Worm (Caenorhabditis elegans): ENCODE results near the gene C32B5.15.
A peak's percentile ranks its signal among the peaks of the same experiment; 100 is the strongest.
"Not testable (repeated sequence)": the region's sequence is repeated elsewhere in the genome, so short reads cannot be mapped to it uniquely, and the experiment has no call there.

Gene C32B5.15

ce11 chrII:968106-968505, 4.6 kb downstream of the C32B5.15 start, which contains the start of gene C32B5.6:
Gene C32B5.6 (plus strand): TSS chrII:968406.
- not testable (repeated sequence) for TF ChIP-seq nhr-12 (tag; optimal IDR thresholded peaks at IDR 0.05); zip-8 (tag; optimal IDR thresholded peaks at IDR 0.05); drap-1 (GFP tag; optimal IDR thresholded peaks at IDR 0.05)

DNA sequence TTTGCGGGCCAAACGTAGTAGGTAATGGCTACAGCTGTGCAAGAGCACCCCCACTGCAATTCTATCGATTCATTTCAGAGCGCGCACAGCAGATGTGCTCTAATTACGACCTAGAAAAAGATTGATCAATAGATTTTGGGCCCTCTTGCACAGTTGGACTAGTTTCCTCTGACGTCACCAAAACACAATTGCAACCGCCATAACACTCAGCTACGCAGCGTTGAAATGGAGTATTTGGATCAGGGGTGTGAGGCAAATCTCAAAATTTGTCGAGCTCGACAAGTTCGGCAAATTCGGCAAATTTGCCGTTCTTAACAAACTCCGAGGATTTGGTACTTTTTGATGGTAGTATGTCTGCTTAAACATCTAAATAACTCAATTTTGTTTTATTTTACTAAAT, 5.8 kb downstream of the C32B5.15 start, which contains the start of gene fbxc-18:
fbxc-18 (minus strand) TSS at position 101 of the 400 bp plus-strand sequence.
- not testable (repeated sequence) for TF ChIP-seq unc-120 (tag; optimal IDR thresholded peaks at IDR 0.05; ENCODE audit: poor library complexity, severe bottlenecking); ceh-39 (tag; optimal IDR thresholded peaks at IDR 0.05); ceh-83 (GFP tag; optimal IDR thresholded peaks at IDR 0.05)

ce11 chrII:961961-962360, 10.8 kb downstream of the C32B5.15 start, which contains the start of gene C32B5.13:
Gene C32B5.13 (minus strand): TSS chrII:962061.
- no peak for TF ChIP-seq nhr-76 (tag; optimal IDR thresholded peaks at IDR 0.05)
- no peak for TF ChIP-seq drap-1 (GFP tag; optimal IDR thresholded peaks at IDR 0.05)
- no peak for TF ChIP-seq lin-13 (tag; optimal IDR thresholded peaks at IDR 0.05)
- no peak for TF ChIP-seq nhr-2 (tag; optimal IDR thresholded peaks at IDR 0.05)
- TF ChIP-seq sem-2 (GFP tag; optimal IDR thresholded peaks at IDR 0.05) = no peak
- TF ChIP-seq ces-1 (GFP tag; optimal IDR thresholded peaks at IDR 0.05) = no peak
- no peak for TF ChIP-seq snpc-4 (tag; optimal IDR thresholded peaks at IDR 0.05)
- no peak for TF ChIP-seq mab-5 (tag; optimal IDR thresholded peaks at IDR 0.05)
- TF ChIP-seq elt-1 (tag; optimal IDR thresholded peaks at IDR 0.05; ENCODE audit: borderline replicate concordance, insufficient read depth) = no peak

DNA sequence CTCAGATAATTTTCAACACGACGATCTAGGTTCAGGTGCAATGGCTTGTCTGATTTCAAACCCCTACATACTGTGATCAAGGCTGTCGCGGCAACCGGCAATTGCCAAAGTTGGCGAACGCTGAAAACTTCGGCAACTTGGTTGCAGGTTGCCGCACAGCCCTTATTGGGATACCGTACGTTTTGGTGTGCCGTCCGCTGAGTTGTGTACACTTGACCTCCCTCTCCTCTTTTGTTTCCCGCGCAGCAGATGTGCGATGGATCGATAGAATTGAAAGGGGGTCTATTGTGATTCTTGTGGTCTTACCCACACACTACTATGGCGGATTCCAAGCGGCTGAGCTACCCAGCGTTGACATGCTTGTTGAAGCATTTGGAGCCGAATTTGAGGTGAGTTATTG, 12.5 kb downstream of the C32B5.15 start, which contains the start of the genes C32B5.18 and C32B5.7:
C32B5.18 (plus strand) TSS at position 301 of the 400 bp plus-strand sequence.
C32B5.7 (plus strand) TSS at position 311 of the 400 bp plus-strand sequence.
- no peak for TF ChIP-seq sptf-1 (tag; optimal IDR thresholded peaks at IDR 0.05)
- no peak for TF ChIP-seq sem-2 (GFP tag; optimal IDR thresholded peaks at IDR 0.05)
- TF ChIP-seq mls-2 (tag; optimal IDR thresholded peaks at IDR 0.05) = no peak
- TF ChIP-seq elt-1 (tag; optimal IDR thresholded peaks at IDR 0.05; ENCODE audit: borderline replicate concordance, insufficient read depth) = no peak
- no peak for TF ChIP-seq hlh-1 (tag; optimal IDR thresholded peaks at IDR 0.05)
- TF ChIP-seq ceh-39 (tag; optimal IDR thresholded peaks at IDR 0.05) = peak; percentile 20
- peak; percentile 13 for TF ChIP-seq nhr-2 (tag; optimal IDR thresholded peaks at IDR 0.05)
- TF ChIP-seq cnd-1 (tag; optimal IDR thresholded peaks at IDR 0.05) = peak; percentile 35
- TF ChIP-seq mab-5 (tag; optimal IDR thresholded peaks at IDR 0.05) = no peak

DNA sequence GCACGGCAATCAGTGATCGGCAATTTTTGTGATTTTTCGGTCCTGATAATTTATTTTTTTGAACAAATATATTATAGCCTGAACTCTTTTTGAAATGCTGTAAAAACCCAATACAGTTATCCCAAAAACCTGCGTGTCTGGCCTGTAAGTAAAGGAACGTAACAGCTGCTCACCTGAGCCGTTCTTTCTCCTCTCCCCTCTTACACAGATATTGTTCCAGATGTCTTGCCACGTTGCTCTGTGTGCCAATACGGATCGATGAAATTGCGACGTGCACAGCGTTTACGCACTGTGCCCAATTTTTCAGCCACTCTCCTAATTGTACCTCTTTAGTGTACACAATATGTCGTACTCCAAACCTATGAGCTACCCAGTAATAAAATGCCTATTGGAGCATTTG, 14.1 kb downstream of the C32B5.15 start, which contains the start of gene sdz-4:
sdz-4 (plus strand) TSS at position 301 of the 400 bp plus-strand sequence.
- TF ChIP-seq zip-8 (tag; optimal IDR thresholded peaks at IDR 0.05) = no peak
- no peak for TF ChIP-seq sptf-1 (tag; optimal IDR thresholded peaks at IDR 0.05)
- TF ChIP-seq lin-13 (tag; optimal IDR thresholded peaks at IDR 0.05) = no peak
- no peak for TF ChIP-seq unc-62 (GFP tag; optimal IDR thresholded peaks at IDR 0.05)
- no peak for TF ChIP-seq elt-1 (tag; optimal IDR thresholded peaks at IDR 0.05; ENCODE audit: borderline replicate concordance, insufficient read depth)
- TF ChIP-seq nhr-28 (tag; optimal IDR thresholded peaks at IDR 0.05) = no peak
- no peak for TF ChIP-seq ceh-83 (GFP tag; optimal IDR thresholded peaks at IDR 0.05)
- no peak for TF ChIP-seq blmp-1 (tag; optimal IDR thresholded peaks at IDR 0.05)
- no peak for TF ChIP-seq bed-3 (GFP tag; optimal IDR thresholded peaks at IDR 0.05)
- TF ChIP-seq mep-1 (tag; optimal IDR thresholded peaks at IDR 0.05) = no peak
- TF ChIP-seq ztf-11 (tag; optimal IDR thresholded peaks at IDR 0.05) = no peak
- TF ChIP-seq mab-5 (tag; optimal IDR thresholded peaks at IDR 0.05) = no peak
- TF ChIP-seq tbx-8 (GFP tag; optimal IDR thresholded peaks at IDR 0.05) = no peak
- no peak for TF ChIP-seq elt-3 (tag; optimal IDR thresholded peaks at IDR 0.05)
- TF ChIP-seq drap-1 (GFP tag; optimal IDR thresholded peaks at IDR 0.05) = no peak
- TF ChIP-seq nhr-237 (tag; optimal IDR thresholded peaks at IDR 0.05) = no peak
- no peak for TF ChIP-seq M03D4.4 (tag; optimal IDR thresholded peaks at IDR 0.05)
- TF ChIP-seq nhr-76 (tag; optimal IDR thresholded peaks at IDR 0.05) = no peak

ce11 chrII:954626-955025, 18.1 kb downstream of the C32B5.15 start, which contains the start of gene fbxc-7:
Gene fbxc-7 (plus strand): TSS chrII:954926.
- not testable (repeated sequence) for TF ChIP-seq elt-3, blmp-1, nhr-12 (tag; optimal IDR thresholded peaks at IDR 0.05)

Data from whole organism, mixed stage, embryonic.